Worm (Caenorhabditis elegans) whole organism, young adult: Measurements from ENCODE around the gene K02E7.4.

Experiments
- B0261.1 ChIP-seq: sonication (generic microtip); optimal IDR thresholded peaks from 2 replicates; lab custom pipeline; 2016; ENCODE audit warnings: mild to moderate bottlenecking, missing genetic modification characterization, moderate library complexity, missing compliant biosample characterization
- C17E4.6 ChIP-seq: fragments of 200-800 bp; sonication (Bioruptor generic); IDR thresholded peaks from 2 replicates; pipeline ENCODE4 v1.3.6; 2022; ENCODE audit warnings: missing genetic modification reagents, missing genetic modification characterization, missing compliant biosample characterization
- F37B4.10 ChIP-seq: fragments of 200-800 bp; sonication (Bioruptor generic); IDR thresholded peaks from 2 replicates; pipeline ENCODE4 v1.3.6; 2022; ENCODE audit warnings: missing genetic modification characterization, missing compliant biosample characterization
- F52B5.7 ChIP-seq: sonication (generic microtip); optimal IDR thresholded peaks from 2 replicates; lab custom pipeline; 2016; ENCODE audit warnings: mild to moderate bottlenecking, missing genetic modification characterization, missing compliant biosample characterization
- K12H6.12 ChIP-seq: fragments of 200-800 bp; sonication (Bioruptor generic); optimal IDR thresholded peaks from 2 replicates; lab custom pipeline; 2018; ENCODE audit warnings: mild to moderate bottlenecking, missing genetic modification characterization, missing compliant biosample characterization
- T07F8.4 ChIP-seq: sonication (generic microtip); optimal IDR thresholded peaks from 2 replicates; lab custom pipeline; 2016; ENCODE audit warnings: mild to moderate bottlenecking, missing genetic modification characterization, moderate library complexity, missing compliant biosample characterization
- Y53G8AR.9 ChIP-seq: fragments of 200-800 bp; sonication (Bioruptor generic); conservative IDR thresholded peaks from 2 replicates; pipeline ENCODE4 v1.3.6; 2022; ENCODE audit warnings: missing genetic modification reagents, missing genetic modification characterization, missing compliant biosample characterization
- Y67H2A.10 ChIP-seq: fragments of 200-800 bp; sonication (Bioruptor generic); conservative IDR thresholded peaks from 2 replicates; pipeline ENCODE4 v1.3.6; 2022; ENCODE audit warnings: missing genetic modification reagents, missing genetic modification characterization, missing compliant biosample characterization
- ZK185.1 ChIP-seq: sonication (generic microtip); optimal IDR thresholded peaks from 2 replicates; lab custom pipeline; 2016; ENCODE audit warnings: mild to moderate bottlenecking, missing genetic modification characterization, missing compliant biosample characterization; ENCODE audit not compliant: poor library complexity, severe bottlenecking
- akir-1 ChIP-seq: fragments of 200-800 bp; sonication (Bioruptor generic); optimal IDR thresholded peaks from 2 replicates; lab custom pipeline; 2018; ENCODE audit warnings: mild to moderate bottlenecking, missing genetic modification characterization, moderate library complexity, missing compliant biosample characterization
- ama-1 ChIP-seq, 3 experiments: fragments of 150-350 bp in 1 of 3; sonication (generic microtip) in 2 of 3; optimal IDR thresholded peaks; 2 replicates each; lab custom pipeline; 2014 to 2018; ENCODE audit warnings: missing biosample characterization in 2 of 3, missing genetic modification characterization in 2 of 3, missing genetic modification reagents in 2 of 3
- aptf-2 ChIP-seq: fragments of 200-800 bp; sonication (Bioruptor generic); conservative IDR thresholded peaks from 2 replicates; pipeline ENCODE4 v1.3.6; 2022; ENCODE audit warnings: missing genetic modification reagents, missing genetic modification characterization, missing compliant biosample characterization
- bed-1 ChIP-seq: fragments of 200-800 bp; sonication (Bioruptor generic); IDR thresholded peaks from 2 replicates; pipeline ENCODE4 v1.3.6; 2022; ENCODE audit warnings: missing genetic modification reagents, missing genetic modification characterization, missing compliant biosample characterization
- ccch-3 ChIP-seq: fragments of 200-800 bp; sonication (Bioruptor generic); optimal IDR thresholded peaks from 2 replicates; lab custom pipeline; 2018; ENCODE audit warnings: mild to moderate bottlenecking, missing genetic modification characterization, missing compliant biosample characterization
- cebp-1 ChIP-seq, 2 experiments: fragments of 200-800 bp in 1 of 2; sonication (Bioruptor generic) in 1 of 2; sonication (generic microtip) in 1 of 2; IDR thresholded peaks in 1 of 2; optimal IDR thresholded peaks in 1 of 2; 2 replicates each; pipeline versions ENCODE4 v1.3.6 to Lab custom; 2017 to 2022; ENCODE audit warnings: missing compliant biosample characterization in 2 of 2, missing genetic modification characterization in 2 of 2, mild to moderate bottlenecking in 1 of 2, missing genetic modification reagents in 1 of 2, moderate library complexity in 1 of 2
- cebp-2 ChIP-seq: fragments of 200-800 bp; sonication (Bioruptor generic); IDR thresholded peaks from 2 replicates; pipeline ENCODE4 v1.3.6; 2022; ENCODE audit warnings: missing genetic modification characterization, missing compliant biosample characterization
- die-1 ChIP-seq: sonication (generic microtip); optimal IDR thresholded peaks from 2 replicates; lab custom pipeline; 2016; ENCODE audit warnings: missing genotype, mild to moderate bottlenecking, missing genetic modification characterization, missing compliant biosample characterization
- dox-1 ChIP-seq: fragments of 200-800 bp; sonication (Bioruptor generic); IDR thresholded peaks from 2 replicates; pipeline ENCODE4 v1.3.6; 2022; ENCODE audit warnings: missing genetic modification reagents, missing genetic modification characterization, missing compliant biosample characterization
- efl-1 ChIP-seq: fragments of 150-350 bp; optimal IDR thresholded peaks from 2 replicates; lab custom pipeline; 2014; ENCODE audit warnings: missing biosample characterization, missing genetic modification reagents, missing genetic modification characterization
- egl-44 ChIP-seq: fragments of 200-800 bp; sonication (Bioruptor generic); IDR thresholded peaks from 2 replicates; pipeline ENCODE4 v1.3.6; 2022; ENCODE audit warnings: missing genetic modification reagents, missing genetic modification characterization, missing compliant biosample characterization
- egrh-3 ChIP-seq: fragments of 200-800 bp; sonication (Bioruptor generic); IDR thresholded peaks from 2 replicates; pipeline ENCODE4 v1.3.6; 2022; ENCODE audit warnings: missing genetic modification reagents, missing genetic modification characterization, missing compliant biosample characterization
- ekl-4 ChIP-seq: fragments of 200-800 bp; sonication (Bioruptor generic); IDR thresholded peaks from 2 replicates; pipeline ENCODE4 v1.3.6; 2022; ENCODE audit warnings: missing genetic modification reagents, missing genetic modification characterization, missing compliant biosample characterization
- hsf-1 ChIP-seq: fragments of 200-800 bp; sonication (Bioruptor generic); IDR thresholded peaks from 2 replicates; pipeline ENCODE4 v1.3.6; 2022; ENCODE audit warnings: missing genetic modification reagents, missing genetic modification characterization, missing compliant biosample characterization
- madf-8 ChIP-seq: fragments of 200-800 bp; sonication (Bioruptor generic); conservative IDR thresholded peaks from 2 replicates; pipeline ENCODE4 v1.3.6; 2022; ENCODE audit warnings: missing genetic modification reagents, missing genetic modification characterization, missing compliant biosample characterization
- mcd-1 ChIP-seq: fragments of 200-800 bp; sonication (Bioruptor generic); IDR thresholded peaks from 2 replicates; pipeline ENCODE4 v1.3.6; 2022; ENCODE audit warnings: missing genetic modification reagents, missing genetic modification characterization, missing compliant biosample characterization
- nfya-1 ChIP-seq: sonication (generic microtip); optimal IDR thresholded peaks from 2 replicates; lab custom pipeline; 2017; ENCODE audit warnings: antibody characterized with exemption, missing compliant biosample characterization, missing genetic modification characterization, borderline replicate concordance; ENCODE audit not compliant: insufficient read depth
- nfya-2 ChIP-seq: fragments of 200-800 bp; sonication (Bioruptor generic); IDR thresholded peaks from 2 replicates; pipeline ENCODE4 v1.3.6; 2022; ENCODE audit warnings: missing genetic modification reagents, missing genetic modification characterization, missing compliant biosample characterization
- rec-8 ChIP-seq, 2 experiments: sonication (generic microtip); optimal IDR thresholded peaks; 2 replicates each; lab custom pipeline; 2016; ENCODE audit warnings: mild to moderate bottlenecking in 2 of 2, missing genetic modification characterization in 2 of 2, missing genetic modification reagents in 2 of 2, missing genotype in 2 of 2, missing biosample characterization in 1 of 2, missing compliant biosample characterization in 1 of 2, moderate library complexity in 1 of 2
- rpc-1 ChIP-seq, 2 experiments: fragments of 150-350 bp in 1 of 2; sonication (generic microtip) in 1 of 2; optimal IDR thresholded peaks; 2 replicates each; lab custom pipeline; 2014 to 2018; ENCODE audit warnings: missing biosample characterization in 1 of 2, missing genetic modification characterization in 1 of 2, missing genetic modification reagents in 1 of 2, missing genotype in 1 of 2
- sea-2 ChIP-seq: fragments of 200-800 bp; sonication (Bioruptor generic); IDR thresholded peaks from 2 replicates; pipeline ENCODE4 v1.3.6; 2022; ENCODE audit warnings: missing genetic modification characterization, missing compliant biosample characterization
- sptf-2 ChIP-seq: fragments of 200-800 bp; sonication (Bioruptor generic); optimal IDR thresholded peaks from 2 replicates; lab custom pipeline; 2018; ENCODE audit warnings: mild to moderate bottlenecking, missing genetic modification characterization, missing compliant biosample characterization
- tbp1 ChIP-seq: fragments of 200-800 bp; sonication (Bioruptor generic); optimal IDR thresholded peaks from 2 replicates; lab custom pipeline; 2018; ENCODE audit warnings: mild to moderate bottlenecking, missing genetic modification characterization, missing compliant biosample characterization
- tbx-9 ChIP-seq: sonication (generic microtip); optimal IDR thresholded peaks from 2 replicates; lab custom pipeline; 2016; ENCODE audit warnings: borderline replicate concordance, missing genetic modification characterization, inconsistent platforms, missing compliant biosample characterization
- unc-62 ChIP-seq: fragments of 150-350 bp; optimal IDR thresholded peaks from 2 replicates; lab custom pipeline; 2014; ENCODE audit warnings: missing biosample characterization, missing genetic modification reagents, missing genetic modification characterization
- ztf-28 ChIP-seq: fragments of 200-800 bp; sonication (Bioruptor generic); IDR thresholded peaks from 2 replicates; pipeline ENCODE4 v1.3.6; 2022; ENCODE audit warnings: missing genetic modification reagents, missing genetic modification characterization, missing compliant biosample characterization
- ztf-6 ChIP-seq: fragments of 200-800 bp; sonication (Bioruptor generic); IDR thresholded peaks from 2 replicates; pipeline ENCODE4 v1.3.6; 2022; ENCODE audit warnings: missing genetic modification reagents, missing genetic modification characterization, missing compliant biosample characterization

The K02E7.4 gene

DNA sequence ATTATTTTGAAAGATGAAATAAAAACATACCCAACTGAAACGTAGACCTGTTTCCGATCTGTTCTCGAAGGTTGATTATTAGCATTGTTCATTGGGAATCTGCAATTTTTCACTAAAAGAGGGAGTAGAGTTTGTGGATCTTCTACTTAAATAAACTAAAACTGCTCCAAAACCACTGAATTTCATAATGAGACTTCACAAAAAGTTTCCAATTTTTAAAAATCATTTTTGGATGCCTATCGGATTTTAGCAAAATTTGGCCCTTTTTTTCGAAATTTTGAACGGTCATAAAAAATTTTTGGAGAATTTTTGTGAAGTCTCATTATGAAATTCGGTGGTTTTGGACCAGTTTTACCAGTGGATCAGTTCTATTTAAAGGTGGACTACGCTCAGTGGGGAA lies 5.3 kb upstream of the K02E7.4 start, which contains the start of gene K02E7.10:
Gene K02E7.10, minus strand, starts transcription at position 101 of the 400 bp plus-strand sequence.
- no peak for TF ChIP-seq C17E4.6 (GFP tag; lab: Robert Waterston, UW)
- TF ChIP-seq T07F8.4 (tag; lab: Kevin White, UChicago), result no peak
- no peak for TF ChIP-seq nfya-2 (GFP tag; lab: Robert Waterston, UW)
- TF ChIP-seq ztf-6 (GFP tag; lab: Robert Waterston, UW), result no peak
- TF ChIP-seq sea-2, result no peak
- TF ChIP-seq F37B4.10 (GFP tag; lab: Robert Waterston, UW), result no peak
- no peak for TF ChIP-seq ama-1 (optimal IDR thresholded peaks at IDR 0.05; lab: Kevin White, UChicago)
- TF ChIP-seq ama-1 (GFP tag; optimal IDR thresholded peaks at IDR 0.05; lab: Kevin White, UChicago), result no peak
- TF ChIP-seq bed-1 (GFP tag; lab: Robert Waterston, UW), result no peak
- no peak for TF ChIP-seq efl-1 (GFP tag; lab: Kevin White, UChicago)

DNA sequence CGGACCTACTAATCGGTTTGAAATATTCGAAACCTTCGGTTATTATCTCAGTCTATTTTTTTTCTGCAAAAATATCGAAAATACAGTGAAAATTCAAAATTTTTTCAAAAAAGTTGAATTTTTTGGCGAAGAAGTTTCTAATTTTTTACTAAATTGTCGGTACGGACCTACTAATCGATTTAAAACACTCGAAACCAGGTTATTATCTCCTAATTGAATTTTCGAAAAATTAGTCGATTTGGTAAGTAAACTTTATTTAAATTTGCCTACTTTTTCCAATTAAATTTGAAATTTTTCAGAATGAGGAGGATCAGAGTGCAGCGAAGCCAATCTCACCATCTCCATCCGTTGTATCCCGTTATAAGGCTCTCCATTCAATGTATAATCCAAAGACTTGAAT lies 1.3 kb upstream of the K02E7.4 start, which contains the start of gene K02E7.12:
Gene K02E7.12, plus strand, starts transcription at position 301 of the 400 bp plus-strand sequence.
- TF ChIP-seq aptf-2 (GFP tag; lab: Robert Waterston, UW) (no peak), tbx-9 (tag; lab: Kevin White, UChicago) (no peak), dox-1 (GFP tag; lab: Robert Waterston, UW) (no peak), hsf-1 (GFP tag; lab: Robert Waterston, UW) (no peak), ztf-28 (GFP tag; lab: Robert Waterston, UW) (no peak), nfya-1 (tag; lab: Kevin White, UChicago) (no peak), ccch-3 (GFP tag; lab: Kevin White, UChicago) (no peak), rec-8 (tag; optimal IDR thresholded peaks at IDR 0.05; lab: Kevin White, UChicago) (no peak), Y53G8AR.9 (no peak), egl-44 (GFP tag; lab: Robert Waterston, UW) (no peak), unc-62 (GFP tag; lab: Kevin White, UChicago) (no peak), K12H6.12 (tag; lab: Kevin White, UChicago) (no peak)

DNA sequence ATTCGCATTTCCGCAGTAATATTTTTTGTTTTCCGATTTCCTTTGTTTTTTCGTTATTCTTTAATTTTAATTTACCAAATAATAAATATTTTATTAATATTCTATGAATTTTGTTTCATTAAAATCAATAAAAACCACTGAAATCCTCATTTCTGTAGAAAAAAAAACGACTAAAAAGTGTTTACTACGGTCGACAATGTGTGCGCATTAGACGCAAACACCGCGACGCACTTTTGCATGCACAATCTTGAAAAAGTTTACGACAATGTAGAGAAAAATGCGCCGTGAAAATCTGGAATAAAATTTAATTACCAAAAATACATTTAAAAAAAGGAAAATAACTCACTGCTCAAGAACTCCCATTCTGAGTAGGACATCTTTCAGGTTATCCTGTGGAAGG lies 774 bp upstream of the K02E7.4 start:
- no peak for TF ChIP-seq cebp-2 (GFP tag; lab: Robert Waterston, UW)
- TF ChIP-seq egrh-3 (GFP tag; lab: Robert Waterston, UW), result no peak
- TF ChIP-seq tbp1 (GFP tag; lab: Kevin White, UChicago), result no peak
- TF ChIP-seq nfya-1 (tag; lab: Kevin White, UChicago), result no peak
- TF ChIP-seq cebp-1 (GFP tag; IDR thresholded peaks at IDR 0.05; lab: Robert Waterston, UW), result no peak
- no peak for TF ChIP-seq cebp-1 (tag; optimal IDR thresholded peaks at IDR 0.05; lab: Kevin White, UChicago)

DNA sequence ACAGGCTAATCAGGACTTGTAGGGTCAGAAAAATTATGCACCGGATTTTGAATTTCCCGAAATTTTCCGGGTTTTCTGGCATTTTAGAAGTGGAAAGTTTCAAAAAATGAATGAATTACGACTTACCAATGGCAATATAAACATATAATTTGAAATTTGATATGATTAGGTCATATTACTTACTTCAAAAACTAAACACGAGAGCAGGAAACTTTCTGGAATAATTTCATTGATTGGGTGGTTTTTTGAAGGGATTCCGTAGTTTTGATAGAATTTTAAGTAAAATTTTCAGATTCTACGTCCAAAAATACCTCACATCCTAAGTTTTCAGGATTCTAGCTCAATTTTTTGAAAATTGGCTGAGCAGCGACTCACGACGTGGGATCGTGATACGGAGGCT lies 3.2 kb downstream of the K02E7.4 start, which contains the start of gene K02E7.11:
Gene K02E7.11, minus strand, starts transcription at position 101 of the 400 bp plus-strand sequence.
- TF ChIP-seq akir-1 (no peak), Y67H2A.10 (GFP tag; lab: Robert Waterston, UW) (no peak), mcd-1 (GFP tag; lab: Robert Waterston, UW) (no peak), madf-8 (no peak), B0261.1 (tag; lab: Kevin White, UChicago) (no peak), bed-1 (GFP tag; lab: Robert Waterston, UW) (no peak), ekl-4 (no peak), F52B5.7 (tag; lab: Kevin White, UChicago) (no peak), die-1 (tag; lab: Kevin White, UChicago) (no peak), ZK185.1 (tag; lab: Kevin White, UChicago) (no peak), rpc-1 (optimal IDR thresholded peaks at IDR 0.05; lab: Kevin White, UChicago) (no peak), rpc-1 (tag; optimal IDR thresholded peaks at IDR 0.05; lab: Kevin White, UChicago) (no peak), sptf-2 (GFP tag; lab: Kevin White, UChicago) (no peak)
